Fruit fly (Drosophila melanogaster) whole organism, larva: Measurements from ENCODE around the gene CG14691.

Source experiments
- noc ChIP-seq: fragments of 200-800 bp; sonication (Bioruptor generic); optimal IDR thresholded peaks from 3 replicates; lab custom pipeline; 2019; ENCODE audit warnings: missing biosample characterization, mild to moderate bottlenecking, missing genetic modification characterization, moderate library complexity

The CG14691 gene

DNA sequence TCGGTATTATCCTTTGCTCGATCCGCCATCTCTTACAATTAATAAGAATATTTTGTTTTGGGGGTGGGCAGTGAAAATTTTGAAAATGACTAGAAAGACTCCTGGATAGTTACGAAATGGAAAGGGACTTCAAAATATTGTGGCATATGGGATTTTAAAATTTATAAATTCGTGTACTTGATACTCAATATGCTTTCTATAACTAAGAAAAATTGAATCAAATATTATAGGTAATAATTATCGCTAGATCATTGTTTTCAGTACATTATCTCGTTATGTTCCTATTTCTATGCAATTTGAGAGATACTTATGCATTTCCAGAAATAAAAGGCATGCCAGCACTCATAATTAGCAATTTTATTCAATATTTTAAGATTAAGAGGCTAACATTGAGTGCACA, at the start of gene CG14691:
CG14691 (minus strand) TSS at position 101 of the 400 bp plus-strand sequence.
- TF ChIP-seq noc (tag; lab: Kevin White, UChicago) = no peak

DNA sequence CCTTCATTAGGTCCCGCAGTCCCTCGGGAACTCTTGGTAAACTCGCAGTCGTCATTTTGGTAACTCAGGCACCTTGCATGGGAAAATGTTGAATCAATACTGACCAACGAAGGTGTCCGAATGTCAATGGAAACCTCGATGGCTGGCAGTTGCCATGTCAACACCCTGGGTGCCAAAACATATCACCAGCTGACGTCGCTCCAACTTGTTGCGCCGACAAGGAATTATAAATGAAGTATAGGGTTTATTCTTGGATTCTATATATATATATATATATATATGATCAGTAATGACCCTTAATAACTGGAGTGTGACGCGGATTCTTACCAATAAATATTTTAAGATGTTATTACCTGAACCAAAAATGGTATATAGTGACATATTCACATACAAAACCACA, 48.4 kb upstream of the CG14691 start, which contains the start of gene CG14692:
CG14692 (minus strand) TSS at position 101 of the 400 bp plus-strand sequence.
- TF ChIP-seq noc (tag; lab: Kevin White, UChicago) = no peak

DNA sequence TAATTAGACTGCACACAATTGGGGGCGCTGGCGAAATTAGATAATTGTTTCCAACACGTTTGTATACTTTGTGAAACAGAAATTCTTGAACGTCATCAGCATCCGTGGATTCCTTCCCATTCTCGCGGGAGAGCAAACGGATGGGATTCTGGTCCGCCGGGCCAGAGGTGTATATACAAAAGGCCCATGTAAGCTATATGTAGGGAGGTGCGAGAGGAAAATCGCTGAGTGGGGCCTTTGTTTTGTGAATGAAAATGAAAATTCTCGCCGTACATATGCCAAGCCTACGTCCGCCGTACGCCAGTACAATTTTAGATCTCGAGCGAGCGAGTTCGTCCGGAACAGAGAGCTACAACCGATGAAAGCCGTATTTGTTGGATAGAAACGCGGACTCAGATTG, 37.2 kb upstream of the CG14691 start, which contains the start of gene CG14687:
CG14687 (plus strand) TSS at position 301 of the 400 bp plus-strand sequence.
- TF ChIP-seq noc (tag; lab: Kevin White, UChicago) = no peak

DNA sequence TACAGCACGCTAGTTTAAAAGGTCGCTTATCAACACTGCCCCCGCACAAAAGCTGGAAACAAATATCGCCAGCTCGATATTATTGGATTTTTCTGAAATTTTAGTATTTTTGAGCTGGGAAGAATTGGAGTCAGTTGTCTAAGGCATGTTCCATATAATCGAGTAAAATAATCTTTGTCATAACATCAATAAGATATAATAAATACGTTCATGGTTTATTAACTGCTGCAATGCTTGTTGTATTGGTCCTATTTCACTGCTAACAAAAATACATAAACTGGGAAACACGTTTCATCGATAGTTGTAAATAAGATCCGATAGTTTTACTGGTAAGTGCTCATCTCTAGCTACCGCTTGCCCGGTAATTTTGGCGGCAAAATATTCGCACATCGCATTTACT, 32.8 kb upstream of the CG14691 start, which contains the start of the genes Art1 and Mcm5:
Art1 (minus strand) TSS at position 41 of the 400 bp plus-strand sequence.
Mcm5 (plus strand) TSS at position 339 of the 400 bp plus-strand sequence.
- peak; percentile 49 for TF ChIP-seq noc (tag; lab: Kevin White, UChicago)

DNA sequence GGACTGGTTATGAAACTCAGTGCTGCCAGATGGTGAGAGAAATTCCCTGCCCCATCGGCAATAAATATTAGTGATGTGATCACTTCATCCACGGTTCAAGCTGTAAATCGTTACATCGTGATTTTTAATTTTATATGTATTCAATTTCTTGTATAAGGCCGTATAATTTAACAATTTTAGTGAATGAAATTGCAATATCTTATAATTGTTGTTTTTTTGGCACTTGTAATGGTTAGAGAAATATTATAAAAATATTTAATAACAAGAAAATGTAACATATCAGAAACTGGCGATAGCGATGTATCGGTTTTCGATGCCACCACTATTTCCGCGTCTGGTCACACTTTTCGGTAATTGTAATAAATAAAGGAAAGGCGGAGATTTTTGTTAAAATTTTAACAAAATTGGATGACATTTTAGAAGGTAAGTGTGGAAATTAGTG, 28.6 kb upstream of the CG14691 start, which contains the start of the genes mRpL37 and Rbp1:
mRpL37 (minus strand) TSS at position 35 of the 442 bp plus-strand sequence.
Rbp1 (plus strand) TSS at position 326 of the 442 bp plus-strand sequence.
- peak; percentile 70 for TF ChIP-seq noc (tag; lab: Kevin White, UChicago)

DNA sequence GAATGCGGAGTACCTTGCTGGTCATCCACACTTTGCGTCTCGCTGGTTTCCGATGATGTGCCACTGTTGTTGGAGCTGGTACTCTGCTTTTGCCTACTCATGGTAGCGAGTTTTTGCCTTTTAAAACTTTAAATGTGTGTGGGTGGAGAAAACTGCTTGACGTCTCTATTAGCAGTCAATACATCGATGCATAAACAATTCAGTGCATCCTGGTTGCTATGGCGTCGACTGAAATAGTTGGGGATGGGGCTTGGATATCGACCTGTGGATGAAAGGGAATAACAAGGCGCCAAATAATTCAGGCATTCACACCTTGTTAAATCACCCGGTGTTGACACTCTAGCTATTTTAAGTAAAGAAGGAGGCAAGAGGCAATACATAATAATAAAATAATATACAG, 26.7 kb upstream of the CG14691 start, which contains the start of gene CG42633:
CG42633 (minus strand) TSS at position 101 of the 400 bp plus-strand sequence.
- TF ChIP-seq noc (tag; lab: Kevin White, UChicago) = no peak

DNA sequence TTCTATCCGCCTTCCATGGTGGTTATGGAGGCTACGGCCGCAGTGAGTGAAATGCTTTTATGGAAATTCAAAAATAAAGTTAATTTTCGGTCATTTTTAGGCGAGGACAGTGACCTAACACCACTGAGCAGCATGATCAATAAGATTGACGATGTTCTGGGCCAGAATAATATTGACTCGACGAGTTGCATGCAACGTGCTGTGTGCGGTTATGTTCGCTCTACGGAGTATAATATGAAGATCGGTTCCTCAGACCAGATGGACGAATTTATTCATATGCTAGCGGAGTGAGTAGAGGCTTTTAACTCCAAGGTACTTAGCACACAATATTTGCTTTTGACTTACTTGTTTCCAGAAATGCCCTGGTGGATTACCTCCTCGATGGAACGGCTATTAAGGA, 24.7 kb upstream of the CG14691 start:
- no peak for TF ChIP-seq noc (tag; lab: Kevin White, UChicago)

DNA sequence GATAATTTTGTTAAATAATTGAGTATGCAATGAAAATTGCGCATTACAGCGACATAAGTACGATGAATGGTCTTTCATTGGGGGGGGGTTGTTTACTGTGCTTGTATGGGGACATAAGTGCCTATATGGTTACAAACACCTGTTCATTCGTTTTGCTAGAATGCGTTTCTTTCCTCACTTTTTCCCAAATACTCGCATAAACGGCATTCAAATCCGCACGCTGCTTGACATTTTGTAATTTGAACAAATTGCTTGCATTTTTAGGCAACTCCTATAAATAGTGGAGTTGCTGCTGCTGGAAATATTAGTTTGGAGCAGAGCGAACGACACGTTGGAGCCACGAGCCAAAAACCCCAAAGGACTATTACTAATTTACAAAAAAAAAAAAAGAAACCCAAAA, 23.8 kb upstream of the CG14691 start, which contains the start of gene Desi:
Desi (plus strand) TSS at position 301 of the 400 bp plus-strand sequence.
- TF ChIP-seq noc (tag; lab: Kevin White, UChicago) = no peak

DNA sequence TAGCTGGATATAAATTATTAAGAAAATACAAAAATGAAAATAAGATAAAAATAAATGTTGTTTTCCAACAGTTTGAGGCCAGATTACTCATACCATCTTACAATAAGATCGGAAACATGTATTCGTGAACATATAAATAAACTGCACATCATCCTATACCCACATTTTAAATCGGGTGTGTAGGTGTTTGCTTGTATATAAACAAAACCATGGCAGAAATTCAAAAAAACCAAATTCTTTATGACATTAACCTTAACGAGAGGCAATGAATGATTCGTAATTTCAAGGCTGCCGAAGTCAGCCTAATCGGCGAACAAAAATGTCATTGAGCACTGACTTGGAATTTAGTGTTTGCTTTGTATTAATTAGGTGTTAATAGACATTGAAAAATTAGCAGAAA, 22.7 kb upstream of the CG14691 start:
- no peak for TF ChIP-seq noc (tag; lab: Kevin White, UChicago)

DNA sequence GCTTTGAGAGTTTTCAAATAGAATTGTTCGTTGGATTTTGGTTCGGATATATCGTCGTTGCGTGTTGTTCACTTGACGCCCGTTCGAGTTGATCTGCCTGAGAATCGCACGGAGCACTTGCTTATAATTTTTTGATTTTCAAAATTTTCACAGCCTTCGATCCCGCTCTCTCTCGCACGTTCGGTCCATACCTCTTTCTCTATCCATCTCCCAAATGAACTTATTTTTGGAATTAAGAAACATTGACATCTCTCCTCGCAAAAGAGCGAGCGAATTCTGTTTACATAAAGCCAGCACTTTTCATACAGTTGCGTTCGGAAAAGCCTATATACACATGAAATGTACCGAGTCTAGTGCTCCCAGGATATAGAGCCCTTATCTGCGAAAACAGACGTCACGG, 21.8 kb upstream of the CG14691 start, which contains the start of the genes CG45076, CG45078 and fau:
CG45076 (minus strand) TSS at position 101 of the 400 bp plus-strand sequence.
CG45078 (minus strand) TSS at position 101 of the 400 bp plus-strand sequence.
fau (minus strand) TSS at position 101 of the 400 bp plus-strand sequence.
- TF ChIP-seq noc (tag; lab: Kevin White, UChicago) = no peak

DNA sequence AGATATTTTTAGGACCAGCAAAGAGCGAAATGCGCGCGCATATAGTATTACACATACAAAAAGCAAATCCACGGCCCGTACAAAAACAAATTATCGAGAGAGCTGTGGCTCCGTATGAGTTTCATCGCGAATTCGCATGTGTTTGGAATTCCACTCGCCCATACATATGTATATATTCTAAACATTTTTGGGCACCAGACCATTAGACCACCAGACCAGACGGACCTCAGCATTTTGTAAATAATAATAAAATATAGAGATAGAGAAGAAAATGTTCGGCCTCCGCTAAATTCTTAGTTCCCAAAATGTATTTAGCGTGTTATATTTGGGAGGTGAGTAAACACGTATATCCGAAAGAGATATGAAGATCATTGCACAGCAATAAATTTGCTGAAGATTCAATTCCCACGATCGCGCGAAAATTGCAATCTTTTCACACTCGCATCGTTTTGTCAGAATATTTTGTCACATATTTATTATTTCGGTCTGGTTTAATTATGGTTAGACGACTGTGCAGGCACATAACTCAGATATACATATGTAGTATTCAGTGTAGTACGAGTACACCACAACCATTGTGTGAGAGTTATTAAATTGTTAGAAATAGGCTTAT, 20.7 kb upstream of the CG14691 start:
- TF ChIP-seq noc (tag; lab: Kevin White, UChicago) = no peak

DNA sequence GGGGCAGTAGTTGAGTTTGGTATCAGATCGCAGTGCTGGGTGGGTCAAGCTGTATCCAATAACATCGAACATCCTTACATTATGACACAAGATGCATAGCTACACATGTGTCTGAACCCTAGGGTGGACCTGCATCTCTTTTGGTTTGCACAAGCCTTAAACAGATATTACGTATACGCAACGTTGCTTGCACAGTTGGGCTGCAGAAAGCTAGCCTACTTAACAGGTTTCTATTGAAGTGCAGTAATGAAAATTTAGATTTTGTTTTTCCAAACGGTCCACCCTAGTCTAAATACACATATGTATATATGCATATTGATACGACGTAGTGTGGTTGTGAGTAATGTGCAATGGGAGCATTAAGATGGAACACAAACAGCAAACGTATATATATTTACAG, 19.8 kb upstream of the CG14691 start:
- no peak for TF ChIP-seq noc (tag; lab: Kevin White, UChicago)

DNA sequence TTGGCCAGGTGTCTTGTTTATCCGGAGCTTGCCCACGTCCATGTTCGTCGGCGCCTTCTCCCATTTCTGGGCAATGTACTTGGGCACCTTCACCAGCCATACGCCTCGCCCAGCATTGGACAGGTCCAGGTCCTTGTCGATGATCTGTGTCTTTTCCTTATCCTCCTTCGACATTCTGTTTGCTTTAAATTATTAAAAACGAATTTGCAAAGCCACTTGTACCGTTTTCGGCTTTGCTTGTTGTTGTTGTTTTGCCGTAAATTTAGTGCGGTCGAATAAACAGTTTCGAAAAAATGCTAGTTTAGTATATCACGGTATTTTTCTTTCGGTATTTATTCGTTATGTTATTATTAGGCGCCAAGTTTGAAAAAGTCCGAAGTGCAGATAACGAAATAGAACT, 12.1 kb upstream of the CG14691 start, which contains the start of gene TfIIFbeta:
TfIIFbeta (minus strand) TSS at position 279 of the 400 bp plus-strand sequence.
- TF ChIP-seq noc (tag; lab: Kevin White, UChicago) = no peak

DNA sequence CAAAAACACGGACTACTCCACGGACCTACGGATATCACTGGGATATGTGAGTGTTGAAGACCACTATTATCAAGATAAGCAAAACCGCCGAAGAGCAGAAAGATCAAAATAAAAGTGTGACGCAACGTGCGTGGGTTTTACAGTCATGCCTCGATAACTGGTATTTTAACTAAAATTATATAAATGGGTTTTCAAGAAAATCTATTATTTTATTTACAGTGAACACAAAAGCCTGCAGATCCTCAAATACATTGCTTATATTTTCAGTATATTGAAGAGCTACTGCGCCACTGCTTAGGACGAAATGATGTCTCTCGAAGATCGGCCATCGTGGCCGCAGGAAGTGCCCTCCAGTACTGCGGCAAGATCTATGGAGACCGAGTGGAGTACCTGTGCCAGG, 6.5 kb upstream of the CG14691 start:
- TF ChIP-seq noc (tag; lab: Kevin White, UChicago) = no peak

DNA sequence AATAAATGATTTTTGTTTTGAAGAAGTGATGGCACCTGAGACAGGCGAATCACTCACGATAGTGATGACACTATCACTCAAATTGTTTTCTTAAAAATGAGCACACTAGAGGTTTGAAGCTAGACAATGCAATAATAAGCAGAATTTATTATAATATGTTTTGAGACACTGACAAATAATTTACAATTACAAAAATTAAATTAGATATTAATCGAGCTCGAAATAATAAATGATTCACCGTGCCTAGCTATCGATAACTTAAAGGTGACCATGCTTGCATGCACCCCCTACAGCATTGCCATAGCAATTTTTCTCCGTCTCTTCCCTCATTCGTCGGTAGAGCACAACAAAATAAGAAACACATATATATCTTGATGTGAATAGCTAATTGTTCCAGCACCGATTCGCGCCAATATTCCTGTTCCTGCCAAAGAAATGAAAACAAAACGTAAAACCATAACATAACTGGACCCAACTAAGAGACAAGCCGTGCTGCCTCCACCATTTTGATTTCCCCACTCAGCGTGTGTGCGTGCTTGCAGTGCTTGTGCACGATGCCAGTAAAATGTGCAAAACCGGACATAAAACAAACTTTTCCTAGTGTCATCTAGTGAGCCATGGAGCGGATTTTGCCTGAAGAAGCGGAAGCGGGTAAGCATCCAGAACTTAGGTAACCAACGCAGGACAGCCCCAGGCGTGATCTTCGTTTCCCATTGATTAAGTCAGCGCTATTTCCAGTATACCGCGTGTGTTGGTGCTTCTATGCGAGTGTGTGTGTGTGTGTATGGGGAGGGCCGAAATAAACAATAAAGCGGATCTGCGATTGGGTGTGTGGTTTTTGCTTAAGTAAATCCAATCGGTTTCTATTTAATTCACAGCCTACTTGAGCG, 5.8 kb upstream of the CG14691 start, which contains the start of the genes MED7 and Cap-H2:
MED7 (minus strand) TSS at position 67 of the 890 bp plus-strand sequence.
Cap-H2 (plus strand) TSS at position 345 of the 890 bp plus-strand sequence.
- TF ChIP-seq noc (tag; lab: Kevin White, UChicago) = peak; percentile 54
